Fruit fly (Drosophila melanogaster): ENCODE results near the gene fit.

DNA sequence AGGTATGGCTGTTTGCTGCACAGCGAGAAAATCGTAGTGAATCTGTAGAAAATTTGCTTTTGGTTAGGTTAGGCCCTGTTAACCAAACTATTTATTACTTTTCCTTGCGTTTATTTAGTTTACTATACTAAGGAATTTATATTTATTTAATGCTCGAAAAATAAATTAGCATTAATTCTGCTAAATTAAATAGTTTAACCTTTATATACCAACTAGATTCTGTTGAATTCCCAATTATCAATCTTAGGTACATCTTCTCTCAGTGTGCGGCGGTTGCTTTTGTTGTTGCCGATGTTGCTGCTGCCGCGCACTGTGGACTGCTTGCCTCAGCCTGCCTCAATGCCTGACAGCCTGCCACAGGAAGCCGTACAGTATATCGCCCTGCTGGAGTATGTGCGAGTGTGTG lies 14.9 kb upstream of the fit start:
- TF ChIP-seq Sin3A (optimal IDR thresholded peaks at IDR 0.05) (no peak), h (optimal IDR thresholded peaks at IDR 0.05) (no peak), Myc (optimal IDR thresholded peaks at IDR 0.05) (no peak), ttk (optimal IDR thresholded peaks at IDR 0.05) (no peak)

Data from Kc167 (cell line).